Fruit fly (Drosophila melanogaster): ENCODE data around the gene Fer2.
A peak's percentile ranks its signal among the peaks of the same experiment; 100 is the strongest.

The Fer2 gene

dm6 chr3R:16146632-16147453 is 4.3 kb downstream of the Fer2 start, which contains the start of the genes Mic26-27 and CG5916 (continued):
- no peak for TF ChIP-seq CG16779 (tag; optimal IDR thresholded peaks at IDR 0.05)
- TF ChIP-seq topi (GFP tag; optimal IDR thresholded peaks at IDR 0.05) = peak; percentile 72
- peak; percentile 61 for TF ChIP-seq cyc (GFP tag; optimal IDR thresholded peaks at IDR 0.05)
- TF ChIP-seq CG11294 (GFP tag; IDR thresholded peaks at IDR 0.05) = peak; percentile 50
- peak; percentile 3 for TF ChIP-seq Lpt (GFP tag; optimal IDR thresholded peaks at IDR 0.05)
- TF ChIP-seq CG3032 (tag; optimal IDR thresholded peaks at IDR 0.05) = peak; percentile 53
- TF ChIP-seq CG8119 (GFP tag; IDR thresholded peaks at IDR 0.05) = no peak
- TF ChIP-seq Ets21C (GFP tag; optimal IDR thresholded peaks at IDR 0.05) = peak; percentile 70
- no peak for TF ChIP-seq CG6276 (GFP tag; optimal IDR thresholded peaks at IDR 0.05)
- no peak for TF ChIP-seq spab (GFP tag; optimal IDR thresholded peaks at IDR 0.05)
- TF ChIP-seq OdsH (GFP tag; optimal IDR thresholded peaks at IDR 0.05) = peak; percentile 18
- TF ChIP-seq fkh (GFP tag; optimal IDR thresholded peaks at IDR 0.05) = peak; percentile 88
- TF ChIP-seq salr (GFP tag; optimal IDR thresholded peaks at IDR 0.05) = peak; percentile 12 to 50
- no peak for TF ChIP-seq Blimp-1 (GFP tag; optimal IDR thresholded peaks at IDR 0.05)
- TF ChIP-seq fd59A (GFP tag; optimal IDR thresholded peaks at IDR 0.05) = no peak
- TF ChIP-seq dsx (GFP tag; optimal IDR thresholded peaks at IDR 0.05; ENCODE audit: poor library complexity, severe bottlenecking) = no peak
- TF ChIP-seq CG8632 (GFP tag; optimal IDR thresholded peaks at IDR 0.05) = no peak
- TF ChIP-seq vri (GFP tag; optimal IDR thresholded peaks at IDR 0.05) = peak; percentile 100
- TF ChIP-seq CG8319 (GFP tag; optimal IDR thresholded peaks at IDR 0.05) = no peak
- peak; percentile 48 for TF ChIP-seq CG32006 (GFP tag; optimal IDR thresholded peaks at IDR 0.05)
- TF ChIP-seq CG15336 (GFP tag; IDR thresholded peaks at IDR 0.05) = no peak
- peak; percentile 32 for TF ChIP-seq Smox (GFP tag; optimal IDR thresholded peaks at IDR 0.05)
- TF ChIP-seq Ets96B (tag; optimal IDR thresholded peaks at IDR 0.05) = no peak
- no peak for TF ChIP-seq CG10669 (GFP tag; optimal IDR thresholded peaks at IDR 0.05)
- peak; percentile 1 for TF ChIP-seq CG6792 (GFP tag; optimal IDR thresholded peaks at IDR 0.05)
- TF ChIP-seq Sox14 (GFP tag; optimal IDR thresholded peaks at IDR 0.05) = peak; percentile 26
- TF ChIP-seq Eip93F (GFP tag; optimal IDR thresholded peaks at IDR 0.05) = no peak
- peak; percentile 34 for TF ChIP-seq acj6 (GFP tag; optimal IDR thresholded peaks at IDR 0.05)

dm6 chr3R:16135616-16136015 is 15.5 kb downstream of the Fer2 start:
- TF ChIP-seq vri (GFP tag; optimal IDR thresholded peaks at IDR 0.05) (no peak), CG6808 (GFP tag; optimal IDR thresholded peaks at IDR 0.05) (peak; percentile 71), Lpt (GFP tag; optimal IDR thresholded peaks at IDR 0.05) (no peak), eg (GFP tag; IDR thresholded peaks at IDR 0.05) (no peak), achi (GFP tag; optimal IDR thresholded peaks at IDR 0.05) (no peak), dsx (GFP tag; optimal IDR thresholded peaks at IDR 0.05; ENCODE audit: poor library complexity, severe bottlenecking) (peak; percentile 9), CG10631 (GFP tag; optimal IDR thresholded peaks at IDR 0.05) (no peak)

dm6 chr3R:16128471-16128870 is 22.6 kb downstream of the Fer2 start:
- TF ChIP-seq eg (GFP tag; IDR thresholded peaks at IDR 0.05) = peak; percentile 41; the same call in 1 of the 3 replicates
- no peak for TF ChIP-seq vri (GFP tag; optimal IDR thresholded peaks at IDR 0.05)
- TF ChIP-seq CG6163 (GFP tag; IDR thresholded peaks at IDR 0.05) = peak; percentile 49; the same call in 1 of the 3 replicates
- peak; percentile 44 for TF ChIP-seq CG6854 (GFP tag; optimal IDR thresholded peaks at IDR 0.05)
- TF ChIP-seq Hr4 (GFP tag; optimal IDR thresholded peaks at IDR 0.05) = no peak
- TF ChIP-seq Met (GFP tag; optimal IDR thresholded peaks at IDR 0.05) = peak; percentile 3

All from whole organism, prepupa.